Fruit fly (Drosophila melanogaster): ENCODE data around the gene Rbbp5.

Gene Rbbp5

DNA sequence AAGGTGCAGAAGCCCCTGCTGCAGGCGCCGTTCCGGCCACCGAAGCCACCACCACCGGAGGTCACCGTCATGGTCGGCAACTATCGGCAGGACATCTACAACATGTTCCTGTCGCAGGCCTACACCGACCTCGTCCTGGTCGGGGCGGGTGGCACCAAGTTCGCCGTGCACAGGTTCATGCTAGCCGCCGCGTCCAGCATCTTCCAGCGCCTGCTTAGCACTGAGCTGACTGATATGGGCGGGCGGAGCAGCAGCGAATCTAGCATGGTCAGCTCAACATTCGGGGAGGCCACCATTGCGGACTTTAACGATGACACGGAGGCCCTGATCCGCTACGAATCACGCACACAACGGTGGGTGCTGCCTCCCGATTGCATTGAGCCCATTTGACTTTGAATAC is 31.8 kb upstream of the Rbbp5 start:
- TF ChIP-seq CG9705 (GFP tag; optimal IDR thresholded peaks at IDR 0.05) (no peak), Dfd (GFP tag; optimal IDR thresholded peaks at IDR 0.05) (no peak), sv (GFP tag; optimal IDR thresholded peaks at IDR 0.05) (no peak), foxo (GFP tag; optimal IDR thresholded peaks at IDR 0.05) (no peak), br (GFP tag; optimal IDR thresholded peaks at IDR 0.05) (no peak), CG32264 (GFP tag; optimal IDR thresholded peaks at IDR 0.05) (no peak), Abd-B (GFP tag; optimal IDR thresholded peaks at IDR 0.05) (no peak), HLH106 (tag; optimal IDR thresholded peaks at IDR 0.05) (no peak), usp (GFP tag; optimal IDR thresholded peaks at IDR 0.05) (no peak), Hnf4 (GFP tag; optimal IDR thresholded peaks at IDR 0.05) (no peak), Rel (GFP tag; optimal IDR thresholded peaks at IDR 0.05) (no peak), Rel (tag; optimal IDR thresholded peaks at IDR 0.05) (no peak)

dm6 chr3L:20376564-20376920 is 28.8 kb upstream of the Rbbp5 start:
- no peak for TF ChIP-seq Hr78 (GFP tag; optimal IDR thresholded peaks at IDR 0.05)
- no peak for TF ChIP-seq brk (GFP tag; optimal IDR thresholded peaks at IDR 0.05)
- no peak for TF ChIP-seq usp (GFP tag; optimal IDR thresholded peaks at IDR 0.05)
- TF ChIP-seq Rel (GFP tag; optimal IDR thresholded peaks at IDR 0.05): no peak
- TF ChIP-seq Rel (tag; optimal IDR thresholded peaks at IDR 0.05): no peak
- no peak for TF ChIP-seq Mio (GFP tag; optimal IDR thresholded peaks at IDR 0.05)
- no peak for TF ChIP-seq GATAd (GFP tag; optimal IDR thresholded peaks at IDR 0.05)
- TF ChIP-seq Hr83 (GFP tag; optimal IDR thresholded peaks at IDR 0.05; ENCODE audit: poor library complexity, severe bottlenecking): no peak
- no peak for TF ChIP-seq Dif (GFP tag; optimal IDR thresholded peaks at IDR 0.05; ENCODE audit: partially characterized antibody)
- TF ChIP-seq tai (GFP tag; optimal IDR thresholded peaks at IDR 0.05): no peak
- TF ChIP-seq HLH106 (tag; optimal IDR thresholded peaks at IDR 0.05): no peak
- no peak for TF ChIP-seq jim (GFP tag; optimal IDR thresholded peaks at IDR 0.05)
- TF ChIP-seq woc (GFP tag; optimal IDR thresholded peaks at IDR 0.05): no peak

DNA sequence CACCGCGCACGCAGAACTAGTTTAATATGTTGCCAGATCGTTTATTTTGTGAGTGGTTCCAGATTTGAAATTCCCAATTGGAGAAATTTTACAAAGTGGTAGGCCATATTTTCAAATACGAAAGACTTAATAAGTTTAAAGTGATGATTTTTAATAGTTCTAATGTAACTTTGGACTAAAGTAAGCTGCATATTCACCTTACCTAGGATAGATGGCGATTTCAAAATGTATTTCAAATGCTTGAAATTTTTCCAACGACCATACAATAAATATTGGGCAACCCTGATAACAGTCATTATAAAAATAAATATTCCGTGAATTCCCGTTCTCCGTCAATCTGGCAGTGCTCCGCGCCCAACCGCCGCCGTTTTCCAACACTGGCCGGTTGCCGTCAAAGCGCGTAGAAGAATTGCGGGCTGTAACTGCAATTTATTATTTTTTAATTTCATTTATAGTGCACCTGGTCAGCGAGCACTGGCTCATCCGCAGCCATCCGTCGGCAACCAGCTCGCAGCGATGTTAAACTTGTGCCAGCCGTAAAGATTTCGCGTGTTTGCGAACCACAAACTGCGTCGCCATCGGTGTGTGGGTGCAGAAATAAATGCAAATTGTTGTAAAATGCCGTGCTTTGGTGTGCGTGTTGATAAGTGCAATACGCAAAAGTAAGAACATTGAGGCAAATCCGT is 28.3 kb upstream of the Rbbp5 start, which contains the start of the genes Ide and RhoBTB:
Ide (minus strand) TSS at position 19 of the 686 bp plus-strand sequence.
RhoBTB (plus strand) TSS at position 365 of the 686 bp plus-strand sequence.
- no peak for TF ChIP-seq Dfd (GFP tag; optimal IDR thresholded peaks at IDR 0.05)
- peak; percentile 37 for TF ChIP-seq Hr83 (GFP tag; optimal IDR thresholded peaks at IDR 0.05; ENCODE audit: poor library complexity, severe bottlenecking)
- peak; percentile 84 for TF ChIP-seq fru (GFP tag; optimal IDR thresholded peaks at IDR 0.05)
- TF ChIP-seq Jra (GFP tag; optimal IDR thresholded peaks at IDR 0.05): no peak
- peak; percentile 69 for TF ChIP-seq psq (GFP tag; optimal IDR thresholded peaks at IDR 0.05)
- TF ChIP-seq GATAd (GFP tag; optimal IDR thresholded peaks at IDR 0.05): peak; percentile 33
- TF ChIP-seq Myc (optimal IDR thresholded peaks at IDR 0.05): no peak
- no peak for TF ChIP-seq Vsx2 (GFP tag; optimal IDR thresholded peaks at IDR 0.05; ENCODE audit: partially characterized antibody)
- peak; percentile 83 for TF ChIP-seq h (GFP tag; optimal IDR thresholded peaks at IDR 0.05)
- peak; percentile 86 for TF ChIP-seq CG9705 (GFP tag; optimal IDR thresholded peaks at IDR 0.05)
- no peak for TF ChIP-seq sage (GFP tag; optimal IDR thresholded peaks at IDR 0.05)
- TF ChIP-seq Hnf4 (GFP tag; optimal IDR thresholded peaks at IDR 0.05): peak; percentile 66
- no peak for TF ChIP-seq Rel (GFP tag; optimal IDR thresholded peaks at IDR 0.05)
- TF ChIP-seq Rel (tag; optimal IDR thresholded peaks at IDR 0.05): peak; percentile 98
- no peak for TF ChIP-seq CrebA (GFP tag; optimal IDR thresholded peaks at IDR 0.05; ENCODE audit: borderline replicate concordance)
- no peak for TF ChIP-seq usp (GFP tag; optimal IDR thresholded peaks at IDR 0.05)
- TF ChIP-seq CG32264 (GFP tag; optimal IDR thresholded peaks at IDR 0.05): peak; percentile 25
- peak; percentile 83 for TF ChIP-seq woc (GFP tag; optimal IDR thresholded peaks at IDR 0.05)
- TF ChIP-seq pan (optimal IDR thresholded peaks at IDR 0.05): no peak
- TF ChIP-seq Sp1 (GFP tag; optimal IDR thresholded peaks at IDR 0.05): peak; percentile 77
- peak; percentile 58 for TF ChIP-seq OdsH (GFP tag; optimal IDR thresholded peaks at IDR 0.05)
- no peak for TF ChIP-seq dsf (GFP tag; optimal IDR thresholded peaks at IDR 0.05; ENCODE audit: borderline replicate concordance)
- TF ChIP-seq sv (GFP tag; optimal IDR thresholded peaks at IDR 0.05): peak; percentile 86
- no peak for TF ChIP-seq lola (GFP tag; optimal IDR thresholded peaks at IDR 0.05)
- no peak for TF ChIP-seq brk (GFP tag; optimal IDR thresholded peaks at IDR 0.05)
- TF ChIP-seq dmrt93B (GFP tag; optimal IDR thresholded peaks at IDR 0.05): peak; percentile 66
- TF ChIP-seq jim (GFP tag; optimal IDR thresholded peaks at IDR 0.05): no peak
- TF ChIP-seq dl (GFP tag; optimal IDR thresholded peaks at IDR 0.05; ENCODE audit: insufficient read depth in 1 of 2, partially characterized antibody in 2 of 2): no peak
- TF ChIP-seq tai (GFP tag; optimal IDR thresholded peaks at IDR 0.05): no peak
- TF ChIP-seq br (GFP tag; optimal IDR thresholded peaks at IDR 0.05): peak; percentile 81
- TF ChIP-seq rgr (GFP tag; optimal IDR thresholded peaks at IDR 0.05): peak; percentile 83
- no peak for TF ChIP-seq Dif (GFP tag; optimal IDR thresholded peaks at IDR 0.05; ENCODE audit: partially characterized antibody)
- TF ChIP-seq N (GFP tag; optimal IDR thresholded peaks at IDR 0.05): no peak
- peak; percentile 91 for TF ChIP-seq HLH106 (tag; optimal IDR thresholded peaks at IDR 0.05)
- TF ChIP-seq Abd-B (GFP tag; optimal IDR thresholded peaks at IDR 0.05): no peak
- peak; percentile 86 for TF ChIP-seq ey (GFP tag; optimal IDR thresholded peaks at IDR 0.05)
- peak; percentile 26 to 89 for TF ChIP-seq foxo (GFP tag; optimal IDR thresholded peaks at IDR 0.05)
- TF ChIP-seq Mio (GFP tag; optimal IDR thresholded peaks at IDR 0.05): no peak
- TF ChIP-seq Hr78 (GFP tag; optimal IDR thresholded peaks at IDR 0.05): no peak
